Worm (Caenorhabditis elegans) whole organism, late embryonic: ENCODE data around the gene srab-17.

Experiments
- C38D4.7 ChIP-seq: fragments of 200-800 bp; sonication (Bioruptor generic); optimal IDR thresholded peaks from 2 replicates; lab custom pipeline; 2018; ENCODE audit warnings: mild to moderate bottlenecking, missing genetic modification characterization, moderate library complexity, missing compliant biosample characterization
- ahr-1 ChIP-seq: sonication (generic microtip); optimal IDR thresholded peaks from 2 replicates; lab custom pipeline; 2016; ENCODE audit warnings: missing genetic modification characterization, missing compliant biosample characterization
- ama-1 ChIP-seq: fragments of 150-350 bp; optimal IDR thresholded peaks from 2 replicates; lab custom pipeline; 2014
- elt-4 ChIP-seq: sonication (generic microtip); optimal IDR thresholded peaks from 2 replicates; lab custom pipeline; 2016; ENCODE audit warnings: missing genetic modification characterization, missing compliant biosample characterization
- hlh-30 ChIP-seq: sonication (generic microtip); optimal IDR thresholded peaks from 2 replicates; lab custom pipeline; 2017; ENCODE audit warnings: antibody characterized with exemption, missing genetic modification characterization, missing compliant biosample characterization; ENCODE audit not compliant: insufficient read depth
- nfya-1 ChIP-seq: sonication (generic microtip); optimal IDR thresholded peaks from 2 replicates; lab custom pipeline; 2017; ENCODE audit warnings: missing genetic modification characterization, mild to moderate bottlenecking, missing compliant biosample characterization, antibody characterized with exemption, moderate library complexity
- nhr-11 ChIP-seq: fragments of 150-350 bp; optimal IDR thresholded peaks from 2 replicates; lab custom pipeline; 2014; ENCODE audit warnings: missing biosample characterization, missing genetic modification characterization
- pag-3 ChIP-seq: sonication (generic microtip); optimal IDR thresholded peaks from 2 replicates; lab custom pipeline; 2016; ENCODE audit warnings: missing compliant biosample characterization, missing genetic modification characterization, borderline replicate concordance
- pqm-1 ChIP-seq: sonication (generic microtip); optimal IDR thresholded peaks from 2 replicates; lab custom pipeline; 2016; ENCODE audit warnings: missing genetic modification characterization, missing compliant biosample characterization
- sdc-2 ChIP-seq: sonication (generic microtip); optimal IDR thresholded peaks from 2 replicates; lab custom pipeline; 2016; ENCODE audit warnings: missing genotype, missing genetic modification characterization, missing compliant biosample characterization
- ttx-3 ChIP-seq: sonication (generic microtip); optimal IDR thresholded peaks from 2 replicates; lab custom pipeline; 2016; ENCODE audit warnings: missing genetic modification reagents, missing genetic modification characterization, missing compliant biosample characterization
- unc-55 ChIP-seq: sonication (generic microtip); optimal IDR thresholded peaks from 2 replicates; lab custom pipeline; 2017; ENCODE audit warnings: missing biosample characterization, missing genetic modification reagents, missing genetic modification characterization
- unc-86 ChIP-seq: sonication (generic microtip); optimal IDR thresholded peaks from 2 replicates; lab custom pipeline; 2016; ENCODE audit warnings: missing genetic modification characterization, missing compliant biosample characterization

- TF ChIP-seq pag-3 (no peak), unc-55 (no peak), ttx-3 (tag; lab: Kevin White, UChicago) (no peak), elt-4 (tag; lab: Kevin White, UChicago) (no peak), ama-1 (no peak), nhr-11 (tag; lab: Kevin White, UChicago) (no peak), ahr-1 (no peak), sdc-2 (tag; lab: Kevin White, UChicago) (no peak), pqm-1 (tag; lab: Kevin White, UChicago) (no peak), C38D4.7 (GFP tag; lab: Kevin White, UChicago) (no peak), hlh-30 (no peak), nfya-1 (tag; lab: Kevin White, UChicago) (no peak), unc-86 (tag; lab: Kevin White, UChicago) (no peak)
Measured at ce11 chrV:9909624-9910023, 41.4 kb upstream of the srab-17 start.
